Worm (Caenorhabditis elegans) whole organism, late embryonic: ENCODE measurements around the gene lgc-17.

ENCODE experiments used
- C08G9.2 ChIP-seq: sonication (generic microtip); optimal IDR thresholded peaks from 2 replicates; lab custom pipeline; 2016; ENCODE audit warnings: mild to moderate bottlenecking, missing genetic modification characterization, moderate library complexity, missing compliant biosample characterization
- F13H6.1 ChIP-seq: sonication (generic microtip); optimal IDR thresholded peaks from 2 replicates; lab custom pipeline; 2016; ENCODE audit warnings: missing genetic modification characterization, missing compliant biosample characterization
- K02D7.2 ChIP-seq: sonication (generic microtip); optimal IDR thresholded peaks from 2 replicates; lab custom pipeline; 2017; ENCODE audit warnings: mild to moderate bottlenecking, missing genetic modification characterization, missing compliant biosample characterization
- K09A11.1 ChIP-seq: sonication (generic microtip); optimal IDR thresholded peaks from 2 replicates; lab custom pipeline; 2017; ENCODE audit warnings: antibody characterized with exemption, mild to moderate bottlenecking, missing genetic modification characterization, missing compliant biosample characterization; ENCODE audit not compliant: insufficient read depth
- Y22D7AL.16 ChIP-seq: sonication (generic microtip); optimal IDR thresholded peaks from 2 replicates; lab custom pipeline; 2016; ENCODE audit warnings: missing genetic modification characterization, missing compliant biosample characterization
- ahr-1 ChIP-seq: sonication (generic microtip); optimal IDR thresholded peaks from 2 replicates; lab custom pipeline; 2016; ENCODE audit warnings: missing genetic modification characterization, missing compliant biosample characterization
- ama-1 ChIP-seq: fragments of 150-350 bp; optimal IDR thresholded peaks from 2 replicates; lab custom pipeline; 2014
- ceh-19 ChIP-seq: fragments of 200-800 bp; sonication (Bioruptor generic); optimal IDR thresholded peaks from 2 replicates; lab custom pipeline; 2018; ENCODE audit warnings: mild to moderate bottlenecking, missing genetic modification characterization, missing compliant biosample characterization
- ceh-2 ChIP-seq: sonication (generic microtip); optimal IDR thresholded peaks from 2 replicates; lab custom pipeline; 2016; ENCODE audit warnings: missing genotype, missing genetic modification characterization, missing compliant biosample characterization
- ceh-22 ChIP-seq: sonication (generic microtip); optimal IDR thresholded peaks from 2 replicates; lab custom pipeline; 2017; ENCODE audit warnings: missing biosample characterization, missing genetic modification characterization
- ceh-24 ChIP-seq: sonication (generic microtip); optimal IDR thresholded peaks from 2 replicates; lab custom pipeline; 2016; ENCODE audit warnings: mild to moderate bottlenecking, missing genetic modification characterization, missing compliant biosample characterization
- ceh-31 ChIP-seq: sonication (generic microtip); optimal IDR thresholded peaks from 2 replicates; lab custom pipeline; 2016; ENCODE audit warnings: missing genetic modification characterization, missing compliant biosample characterization
- ceh-6 ChIP-seq: fragments of 200-800 bp; sonication (Bioruptor generic); optimal IDR thresholded peaks from 2 replicates; lab custom pipeline; 2018; ENCODE audit warnings: mild to moderate bottlenecking, missing genetic modification characterization, missing compliant biosample characterization
- dve-1 ChIP-seq: sonication (generic microtip); optimal IDR thresholded peaks from 2 replicates; lab custom pipeline; 2017; ENCODE audit warnings: antibody characterized with exemption, mild to moderate bottlenecking, missing genetic modification characterization, missing compliant biosample characterization
- elt-2 ChIP-seq: sonication (generic microtip); optimal IDR thresholded peaks from 2 replicates; lab custom pipeline; 2016; ENCODE audit warnings: missing genetic modification reagents, missing genetic modification characterization, missing compliant biosample characterization
- elt-4 ChIP-seq: sonication (generic microtip); optimal IDR thresholded peaks from 2 replicates; lab custom pipeline; 2016; ENCODE audit warnings: missing genetic modification characterization, missing compliant biosample characterization
- ets-4 ChIP-seq: sonication (generic microtip); optimal IDR thresholded peaks from 2 replicates; lab custom pipeline; 2016; ENCODE audit warnings: missing genetic modification characterization, missing compliant biosample characterization
- eyg-1 ChIP-seq: sonication (generic microtip); optimal IDR thresholded peaks from 2 replicates; lab custom pipeline; 2016; ENCODE audit warnings: missing genotype, missing genetic modification characterization, missing compliant biosample characterization
- fax-1 ChIP-seq: sonication (generic microtip); optimal IDR thresholded peaks from 2 replicates; lab custom pipeline; 2016; ENCODE audit warnings: missing genotype, missing genetic modification characterization, missing compliant biosample characterization
- fkh-10 ChIP-seq: fragments of 150-350 bp; optimal IDR thresholded peaks from 2 replicates; lab custom pipeline; 2014; ENCODE audit warnings: missing biosample characterization, missing genetic modification reagents, missing genetic modification characterization
- fkh-6 ChIP-seq: sonication (generic microtip); optimal IDR thresholded peaks from 2 replicates; lab custom pipeline; 2016; ENCODE audit warnings: missing genetic modification characterization, missing compliant biosample characterization
- gmeb-2 ChIP-seq: sonication (generic microtip); optimal IDR thresholded peaks from 2 replicates; lab custom pipeline; 2016; ENCODE audit warnings: missing genetic modification characterization, inconsistent platforms, missing compliant biosample characterization
- hlh-15 ChIP-seq: sonication (generic microtip); optimal IDR thresholded peaks from 2 replicates; lab custom pipeline; 2016; ENCODE audit warnings: missing genetic modification characterization, missing compliant biosample characterization
- hlh-30 ChIP-seq: sonication (generic microtip); optimal IDR thresholded peaks from 2 replicates; lab custom pipeline; 2017; ENCODE audit warnings: antibody characterized with exemption, missing genetic modification characterization, missing compliant biosample characterization; ENCODE audit not compliant: insufficient read depth
- hlh-6 ChIP-seq: sonication (generic microtip); optimal IDR thresholded peaks from 2 replicates; lab custom pipeline; 2016; ENCODE audit warnings: missing genotype, missing genetic modification characterization, missing compliant biosample characterization
- lin-11 ChIP-seq: fragments of 200-800 bp; sonication (Bioruptor generic); optimal IDR thresholded peaks from 2 replicates; lab custom pipeline; 2018; ENCODE audit warnings: mild to moderate bottlenecking, missing genetic modification characterization, missing compliant biosample characterization
- madf-2 ChIP-seq: sonication (generic microtip); optimal IDR thresholded peaks from 2 replicates; lab custom pipeline; 2017; ENCODE audit warnings: missing genetic modification characterization, missing compliant biosample characterization
- mec-3 ChIP-seq: sonication (generic microtip); optimal IDR thresholded peaks from 2 replicates; lab custom pipeline; 2016; ENCODE audit warnings: borderline replicate concordance, missing genetic modification characterization, missing compliant biosample characterization
- npax-4 ChIP-seq: sonication (generic microtip); optimal IDR thresholded peaks from 2 replicates; lab custom pipeline; 2016; ENCODE audit warnings: missing genetic modification characterization, missing compliant biosample characterization
- pag-3 ChIP-seq: sonication (generic microtip); optimal IDR thresholded peaks from 2 replicates; lab custom pipeline; 2016; ENCODE audit warnings: missing compliant biosample characterization, missing genetic modification characterization, borderline replicate concordance
- pha-2 ChIP-seq: sonication (generic microtip); optimal IDR thresholded peaks from 2 replicates; lab custom pipeline; 2017; ENCODE audit warnings: mild to moderate bottlenecking, missing genetic modification characterization, missing compliant biosample characterization
- pha-4 ChIP-seq: fragments of 150-350 bp; optimal IDR thresholded peaks from 2 replicates; lab custom pipeline; 2018; ENCODE audit warnings: missing biosample characterization, missing genetic modification reagents, missing genetic modification characterization
- pqm-1 ChIP-seq: sonication (generic microtip); optimal IDR thresholded peaks from 2 replicates; lab custom pipeline; 2016; ENCODE audit warnings: missing genetic modification characterization, missing compliant biosample characterization
- pros-1 ChIP-seq: fragments of 150-350 bp; optimal IDR thresholded peaks from 2 replicates; lab custom pipeline; 2014; ENCODE audit warnings: missing biosample characterization, missing genetic modification reagents, missing genetic modification characterization
- ref-2 ChIP-seq: sonication (generic microtip); optimal IDR thresholded peaks from 2 replicates; lab custom pipeline; 2016; ENCODE audit warnings: missing genetic modification characterization, missing compliant biosample characterization
- rnt-1 ChIP-seq: sonication (generic microtip); optimal IDR thresholded peaks from 2 replicates; lab custom pipeline; 2016; ENCODE audit warnings: missing genetic modification characterization, missing compliant biosample characterization
- sdc-2 ChIP-seq: sonication (generic microtip); optimal IDR thresholded peaks from 2 replicates; lab custom pipeline; 2016; ENCODE audit warnings: missing genotype, missing genetic modification characterization, missing compliant biosample characterization
- tbx-7 ChIP-seq: sonication (generic microtip); optimal IDR thresholded peaks from 2 replicates; lab custom pipeline; 2016; ENCODE audit warnings: missing genotype, missing genetic modification characterization, missing compliant biosample characterization
- ttx-3 ChIP-seq: sonication (generic microtip); optimal IDR thresholded peaks from 2 replicates; lab custom pipeline; 2016; ENCODE audit warnings: missing genetic modification reagents, missing genetic modification characterization, missing compliant biosample characterization
- unc-3 ChIP-seq, 2 experiments: fragments of 200-800 bp in 1 of 2; sonication (Bioruptor generic) in 1 of 2; sonication (generic microtip) in 1 of 2; conservative IDR thresholded peaks in 1 of 2; optimal IDR thresholded peaks in 1 of 2; 2 replicates each; pipeline versions ENCODE4 v1.3.6 to Lab custom; 2016 to 2022; ENCODE audit warnings: missing compliant biosample characterization in 2 of 2, missing genetic modification characterization in 2 of 2, missing genetic modification reagents in 1 of 2
- unc-42 ChIP-seq: sonication (generic microtip); optimal IDR thresholded peaks from 2 replicates; lab custom pipeline; 2016; ENCODE audit warnings: missing genotype, missing genetic modification characterization, missing compliant biosample characterization
- unc-55 ChIP-seq: sonication (generic microtip); optimal IDR thresholded peaks from 2 replicates; lab custom pipeline; 2017; ENCODE audit warnings: missing biosample characterization, missing genetic modification reagents, missing genetic modification characterization
- unc-86 ChIP-seq: sonication (generic microtip); optimal IDR thresholded peaks from 2 replicates; lab custom pipeline; 2016; ENCODE audit warnings: missing genetic modification characterization, missing compliant biosample characterization
- ztf-16 ChIP-seq: sonication (generic microtip); optimal IDR thresholded peaks from 2 replicates; lab custom pipeline; 2017; ENCODE audit warnings: missing genetic modification characterization, missing compliant biosample characterization

lgc-17 gene

ce11 chrX:12097995-12098394 is 23.4 kb upstream of the lgc-17 start:
- no peak for TF ChIP-seq ceh-22
- no peak for TF ChIP-seq pha-2 (tag; lab: Kevin White, UChicago)
- TF ChIP-seq mec-3 (tag; lab: Kevin White, UChicago), result no peak
- TF ChIP-seq elt-4 (tag; lab: Kevin White, UChicago), result no peak
- no peak for TF ChIP-seq ceh-6
- TF ChIP-seq pqm-1 (tag; lab: Kevin White, UChicago), result no peak
- TF ChIP-seq ceh-24, result no peak
- TF ChIP-seq hlh-30 (tag; lab: Kevin White, UChicago), result no peak
- no peak for TF ChIP-seq rnt-1
- no peak for TF ChIP-seq dve-1
- no peak for TF ChIP-seq eyg-1 (tag; lab: Kevin White, UChicago)
- no peak for TF ChIP-seq pha-4 (tag; lab: Kevin White, UChicago)
- no peak for TF ChIP-seq ztf-16 (tag; lab: Kevin White, UChicago)
- no peak for TF ChIP-seq unc-55 (GFP tag; lab: Kevin White, UChicago)
- TF ChIP-seq elt-2, result no peak
- TF ChIP-seq unc-3 (GFP tag; conservative IDR thresholded peaks at IDR 0.05; lab: Robert Waterston, UW), result no peak
- no peak for TF ChIP-seq unc-3 (tag; optimal IDR thresholded peaks at IDR 0.05; lab: Kevin White, UChicago)
- TF ChIP-seq ceh-2 (tag; lab: Kevin White, UChicago), result no peak

- no peak for TF ChIP-seq ttx-3
Observed at ce11 chrX:12103712-12104111, 17.7 kb upstream of the lgc-17 start, which contains the start of gene W03G11.3. Gene W03G11.3 (minus strand): TSS chrX:12103812.

- TF ChIP-seq F13H6.1 (no peak), fax-1 (tag; lab: Kevin White, UChicago) (no peak), pros-1 (tag; lab: Kevin White, UChicago) (no peak), ttx-3 (no peak), ahr-1 (tag; lab: Kevin White, UChicago) (no peak), K02D7.2 (tag; lab: Kevin White, UChicago) (no peak)
Observed at ce11 chrX:12104630-12105029, 16.8 kb upstream of the lgc-17 start, which contains the start of gene col-181. Gene col-181 (plus strand): TSS chrX:12104930.

ce11 chrX:12105458-12105857 is 15.9 kb upstream of the lgc-17 start:
- TF ChIP-seq ceh-22, result no peak
- no peak for TF ChIP-seq K02D7.2 (tag; lab: Kevin White, UChicago)
- no peak for TF ChIP-seq hlh-6 (tag; lab: Kevin White, UChicago)
- TF ChIP-seq, all 69 proteins: peak for 0

ce11 chrX:12106004-12106403 is 15.4 kb upstream of the lgc-17 start:
- peak; percentile 92 for TF ChIP-seq fax-1 (tag; lab: Kevin White, UChicago)
- TF ChIP-seq K09A11.1 (tag; lab: Kevin White, UChicago), result peak; percentile 84
- TF ChIP-seq pha-4 (tag; lab: Kevin White, UChicago), result no peak
- TF ChIP-seq ets-4, result peak; percentile 79
- peak; percentile 88 for TF ChIP-seq ceh-31 (tag; lab: Kevin White, UChicago)
- TF ChIP-seq unc-86, result peak; percentile 96
- TF ChIP-seq sdc-2 (tag; lab: Kevin White, UChicago), result peak; percentile 94
- peak; percentile 98 for TF ChIP-seq elt-2
- no peak for TF ChIP-seq ref-2 (tag; lab: Kevin White, UChicago)
- TF ChIP-seq eyg-1 (tag; lab: Kevin White, UChicago), result peak; percentile 95
- TF ChIP-seq K02D7.2 (tag; lab: Kevin White, UChicago), result peak; percentile 92
- TF ChIP-seq tbx-7 (tag; lab: Kevin White, UChicago), result peak; percentile 71
- peak; percentile 87 for TF ChIP-seq pag-3 (tag; lab: Kevin White, UChicago)
- peak; percentile 93 for TF ChIP-seq madf-2
- TF ChIP-seq ceh-22, result no peak
- TF ChIP-seq hlh-30 (tag; lab: Kevin White, UChicago), result peak; percentile 77
- peak; percentile 96 for TF ChIP-seq fkh-6 (tag; lab: Kevin White, UChicago)
- TF ChIP-seq npax-4 (tag; lab: Kevin White, UChicago), result peak; percentile 93
- TF ChIP-seq C08G9.2 (tag; lab: Kevin White, UChicago), result peak; percentile 89
- TF ChIP-seq fkh-10, result peak; percentile 75
- peak; percentile 94 for TF ChIP-seq F13H6.1
- peak; percentile 93 for TF ChIP-seq Y22D7AL.16 (tag; lab: Kevin White, UChicago)
- TF ChIP-seq gmeb-2 (tag; lab: Kevin White, UChicago), result peak; percentile 95
- peak; percentile 96 for TF ChIP-seq hlh-15
- TF ChIP-seq ama-1 (lab: Kevin White, UChicago), result no peak
- TF ChIP-seq lin-11, result peak; percentile 94
- peak; percentile 97 for TF ChIP-seq ceh-19 (GFP tag; lab: Kevin White, UChicago)
- peak; percentile 96 for TF ChIP-seq unc-42 (tag; lab: Kevin White, UChicago)
- peak; percentile 97 for TF ChIP-seq ttx-3
